Fruit fly (Drosophila melanogaster): ENCODE measurements around the gene CG4733.
A peak's percentile ranks its signal among the peaks of the same experiment; 100 is the strongest.

The CG4733 gene

dm6 chr3R:19888156-19888784, 2.2 kb upstream of the CG4733 start, which contains the start of gene ninaE:
Gene ninaE, minus strand, starts transcription at chr3R:19888206.
- TF ChIP-seq Mnt (GFP tag; optimal IDR thresholded peaks at IDR 0.05), result no peak
- no peak for TF ChIP-seq ovo (GFP tag; optimal IDR thresholded peaks at IDR 0.05)
- no peak for TF ChIP-seq cic (GFP tag; optimal IDR thresholded peaks at IDR 0.05)
- no peak for TF ChIP-seq toe (GFP tag; optimal IDR thresholded peaks at IDR 0.05)
- no peak for TF ChIP-seq bab1 (GFP tag; optimal IDR thresholded peaks at IDR 0.05)
- TF ChIP-seq Hr96 (GFP tag; optimal IDR thresholded peaks at IDR 0.05), result no peak
- no peak for TF ChIP-seq tj (GFP tag; optimal IDR thresholded peaks at IDR 0.05)
- TF ChIP-seq CG33017 (tag; optimal IDR thresholded peaks at IDR 0.05), result no peak
- no peak for TF ChIP-seq CG1620 (GFP tag; optimal IDR thresholded peaks at IDR 0.05)
- no peak for TF ChIP-seq cnc (optimal IDR thresholded peaks at IDR 0.05)
- TF ChIP-seq CG7101 (tag; optimal IDR thresholded peaks at IDR 0.05), result no peak
- TF ChIP-seq Crg-1 (GFP tag; optimal IDR thresholded peaks at IDR 0.05), result no peak
- no peak for TF ChIP-seq Clk (GFP tag; optimal IDR thresholded peaks at IDR 0.05)
- no peak for TF ChIP-seq CG14711 (tag; optimal IDR thresholded peaks at IDR 0.05)
- TF ChIP-seq CG5204 (GFP tag; optimal IDR thresholded peaks at IDR 0.05), result no peak
- TF ChIP-seq pad (GFP tag; optimal IDR thresholded peaks at IDR 0.05), result no peak
- TF ChIP-seq kay (GFP tag; ENCODE audit: borderline replicate concordance), result no peak
- TF ChIP-seq CG7045 (GFP tag; optimal IDR thresholded peaks at IDR 0.05), result no peak

- no peak for TF ChIP-seq ovo (GFP tag; optimal IDR thresholded peaks at IDR 0.05)
- no peak for TF ChIP-seq Hr96 (GFP tag; optimal IDR thresholded peaks at IDR 0.05)
- TF ChIP-seq CG11617 (GFP tag; optimal IDR thresholded peaks at IDR 0.05), result no peak
- TF ChIP-seq CG14711 (tag; optimal IDR thresholded peaks at IDR 0.05), result peak; percentile 52
- no peak for TF ChIP-seq kay (GFP tag; ENCODE audit: borderline replicate concordance)
- TF ChIP-seq CG5204 (GFP tag; optimal IDR thresholded peaks at IDR 0.05), result no peak
- no peak for TF ChIP-seq cic (GFP tag; optimal IDR thresholded peaks at IDR 0.05)
- TF ChIP-seq CG12768 (GFP tag; optimal IDR thresholded peaks at IDR 0.05), result peak; percentile 12
- TF ChIP-seq CG33017 (tag; optimal IDR thresholded peaks at IDR 0.05), result peak; percentile 15
- TF ChIP-seq Clk (GFP tag; optimal IDR thresholded peaks at IDR 0.05), result no peak
- peak; percentile 8 for TF ChIP-seq CG7101 (tag; optimal IDR thresholded peaks at IDR 0.05)
- no peak for TF ChIP-seq CG7045 (GFP tag; optimal IDR thresholded peaks at IDR 0.05)
- no peak for TF ChIP-seq Crg-1 (GFP tag; optimal IDR thresholded peaks at IDR 0.05)
Measured at dm6 chr3R:19889603-19890187, 794 bp upstream of the CG4733 start.

dm6 chr3R:19891363-19891762, 874 bp downstream of the CG4733 start:
- no peak for TF ChIP-seq CG33017 (tag; optimal IDR thresholded peaks at IDR 0.05)
- TF ChIP-seq CG12768 (GFP tag; optimal IDR thresholded peaks at IDR 0.05), result peak; percentile 12

DNA sequence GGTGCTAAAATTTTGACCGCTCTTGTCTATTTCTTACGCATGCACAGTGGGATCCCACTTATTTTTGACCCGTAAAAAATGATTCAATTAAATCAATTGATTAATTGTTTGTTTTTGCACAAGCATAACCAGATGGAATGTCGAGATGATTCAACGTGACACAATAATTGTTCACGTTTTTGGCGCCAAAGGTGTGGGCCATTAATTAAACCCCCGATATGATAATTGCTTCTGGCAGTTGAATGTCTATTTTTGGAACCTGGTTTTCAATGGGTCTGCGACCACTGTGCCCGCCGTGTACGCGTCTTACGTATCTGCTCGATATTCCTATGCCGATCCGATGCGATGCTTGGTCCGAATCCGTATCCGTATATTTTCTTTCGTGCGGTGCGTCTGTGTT, 1.6 kb downstream of the CG4733 start:
- TF ChIP-seq Crg-1 (GFP tag; optimal IDR thresholded peaks at IDR 0.05) (no peak), toe (GFP tag; optimal IDR thresholded peaks at IDR 0.05) (peak; percentile 35), cnc (optimal IDR thresholded peaks at IDR 0.05) (no peak), ovo (GFP tag; optimal IDR thresholded peaks at IDR 0.05) (no peak), Clk (GFP tag; optimal IDR thresholded peaks at IDR 0.05) (no peak), CG33017 (tag; optimal IDR thresholded peaks at IDR 0.05) (no peak), cic (GFP tag; optimal IDR thresholded peaks at IDR 0.05) (no peak), pad (GFP tag; optimal IDR thresholded peaks at IDR 0.05) (no peak), bab1 (GFP tag; optimal IDR thresholded peaks at IDR 0.05) (no peak), tj (GFP tag; optimal IDR thresholded peaks at IDR 0.05) (no peak), CG14711 (tag; optimal IDR thresholded peaks at IDR 0.05) (peak; percentile 15), Hr96 (GFP tag; optimal IDR thresholded peaks at IDR 0.05) (peak; percentile 35), CG7045 (GFP tag; optimal IDR thresholded peaks at IDR 0.05) (peak; percentile 28), CG7101 (tag; optimal IDR thresholded peaks at IDR 0.05) (peak; percentile 14), kay (GFP tag; ENCODE audit: borderline replicate concordance) (no peak), Mnt (GFP tag; optimal IDR thresholded peaks at IDR 0.05) (no peak), CG12768 (GFP tag; optimal IDR thresholded peaks at IDR 0.05) (peak; percentile 15), CG11617 (GFP tag; optimal IDR thresholded peaks at IDR 0.05) (no peak), CG1620 (GFP tag; optimal IDR thresholded peaks at IDR 0.05) (no peak), CG5204 (GFP tag; optimal IDR thresholded peaks at IDR 0.05) (no peak)

DNA sequence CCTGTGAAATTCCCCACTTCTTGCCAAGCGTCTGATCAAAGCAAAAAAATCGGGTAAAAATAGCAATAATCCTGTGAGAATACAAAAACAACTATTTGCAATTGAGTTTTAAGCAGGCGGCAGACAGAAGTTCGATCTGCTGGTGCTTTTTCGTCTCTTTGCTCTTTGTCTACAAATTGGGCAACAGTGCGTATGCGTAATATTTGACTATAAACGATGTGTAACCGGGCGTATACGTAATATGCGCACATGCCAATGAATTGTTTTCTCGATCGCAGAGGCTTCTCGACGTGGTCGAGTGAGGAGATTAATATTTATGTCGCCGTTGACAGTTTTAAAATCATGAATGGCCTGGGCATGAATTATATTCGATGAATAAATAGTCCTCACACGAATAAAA, 4.8 kb downstream of the CG4733 start:
- TF ChIP-seq CG1620 (GFP tag; optimal IDR thresholded peaks at IDR 0.05) (no peak), Clk (GFP tag; optimal IDR thresholded peaks at IDR 0.05) (no peak), CG5204 (GFP tag; optimal IDR thresholded peaks at IDR 0.05) (no peak), CG14711 (tag; optimal IDR thresholded peaks at IDR 0.05) (no peak), Hr96 (GFP tag; optimal IDR thresholded peaks at IDR 0.05) (no peak), CG7045 (GFP tag; optimal IDR thresholded peaks at IDR 0.05) (no peak), pad (GFP tag; optimal IDR thresholded peaks at IDR 0.05) (no peak), CG12768 (GFP tag; optimal IDR thresholded peaks at IDR 0.05) (no peak), toe (GFP tag; optimal IDR thresholded peaks at IDR 0.05) (no peak), ovo (GFP tag; optimal IDR thresholded peaks at IDR 0.05) (no peak), cic (GFP tag; optimal IDR thresholded peaks at IDR 0.05) (no peak), tj (GFP tag; optimal IDR thresholded peaks at IDR 0.05) (no peak), CG11617 (GFP tag; optimal IDR thresholded peaks at IDR 0.05) (no peak), CG7101 (tag; optimal IDR thresholded peaks at IDR 0.05) (no peak), CG33017 (tag; optimal IDR thresholded peaks at IDR 0.05) (no peak), kay (GFP tag; ENCODE audit: borderline replicate concordance) (no peak), cnc (optimal IDR thresholded peaks at IDR 0.05) (no peak), Mnt (GFP tag; optimal IDR thresholded peaks at IDR 0.05) (no peak), bab1 (GFP tag; optimal IDR thresholded peaks at IDR 0.05) (no peak)

DNA sequence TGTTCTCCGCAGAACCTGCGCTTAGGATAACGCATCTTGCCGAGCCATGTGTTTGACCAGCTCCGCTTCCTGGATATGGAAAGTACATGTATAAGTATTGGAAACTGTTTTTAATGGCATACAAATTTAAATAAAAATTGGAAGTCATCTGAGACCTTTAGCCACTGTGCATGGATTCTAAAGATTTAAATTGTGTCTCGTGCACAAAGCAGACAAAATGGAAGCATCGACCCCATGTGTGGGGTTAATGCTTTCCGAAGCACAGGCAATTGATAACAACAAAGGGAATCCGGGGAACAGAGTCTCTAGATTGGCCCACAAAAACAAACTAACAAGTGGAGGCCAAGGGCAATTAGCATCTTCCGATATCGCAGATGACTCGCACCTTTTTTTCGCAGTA, 11.3 kb downstream of the CG4733 start:
- no peak for TF ChIP-seq CG7101 (tag; optimal IDR thresholded peaks at IDR 0.05)
